Fruit fly (Drosophila melanogaster) whole organism, adult: Measurements from ENCODE around the gene CG1896.

ENCODE experiments used
- CG11617 ChIP-seq: fragments of 200-800 bp; sonication (Bioruptor generic); optimal IDR thresholded peaks from 2 replicates; lab custom pipeline; 2017; ENCODE audit warnings: mild to moderate bottlenecking, missing biosample characterization, missing genetic modification reagents, missing genetic modification characterization
- CG12768 ChIP-seq: fragments of 200-800 bp; sonication (Bioruptor generic); optimal IDR thresholded peaks from 2 replicates; lab custom pipeline; 2017; ENCODE audit warnings: missing biosample characterization, missing genetic modification characterization, mild to moderate bottlenecking, moderate library complexity, missing genetic modification reagents
- CG14711 ChIP-seq: fragments of 200-800 bp; sonication (Bioruptor generic); optimal IDR thresholded peaks from 2 replicates; lab custom pipeline; 2018; ENCODE audit warnings: missing biosample characterization, mild to moderate bottlenecking, missing genetic modification characterization, moderate library complexity
- CG1620 ChIP-seq: fragments of 200-800 bp; sonication (Bioruptor generic); optimal IDR thresholded peaks from 2 replicates; lab custom pipeline; 2016; ENCODE audit warnings: missing biosample characterization, missing genetic modification characterization
- CG33017 ChIP-seq: fragments of 200-800 bp; sonication (Bioruptor generic); optimal IDR thresholded peaks from 2 replicates; lab custom pipeline; 2018; ENCODE audit warnings: missing biosample characterization, mild to moderate bottlenecking, missing genetic modification characterization, moderate library complexity
- CG5204 ChIP-seq: fragments of 200-800 bp; sonication (Bioruptor generic); optimal IDR thresholded peaks from 2 replicates; lab custom pipeline; 2016; ENCODE audit warnings: missing biosample characterization, missing genetic modification characterization
- CG7045 ChIP-seq: fragments of 200-800 bp; sonication (Bioruptor generic); optimal IDR thresholded peaks from 2 replicates; lab custom pipeline; 2017; ENCODE audit warnings: missing biosample characterization, mild to moderate bottlenecking, missing genetic modification characterization
- CG7101 ChIP-seq: fragments of 200-800 bp; sonication (Bioruptor generic); optimal IDR thresholded peaks from 2 replicates; lab custom pipeline; 2018; ENCODE audit warnings: missing biosample characterization, mild to moderate bottlenecking, missing genetic modification characterization, moderate library complexity
- Clk ChIP-seq: fragments of 200-800 bp; sonication (Bioruptor generic); optimal IDR thresholded peaks from 2 replicates; lab custom pipeline; 2017; ENCODE audit warnings: missing biosample characterization, missing genetic modification characterization
- Crg-1 ChIP-seq: fragments of 200-800 bp; sonication (Bioruptor generic); optimal IDR thresholded peaks from 2 replicates; lab custom pipeline; 2016; ENCODE audit warnings: missing biosample characterization, missing genetic modification characterization
- Hr96 ChIP-seq: fragments of 200-800 bp; sonication (Bioruptor generic); optimal IDR thresholded peaks from 2 replicates; lab custom pipeline; 2016; ENCODE audit warnings: missing biosample characterization, missing genetic modification characterization
- Mnt ChIP-seq: fragments of 200-800 bp; sonication (Bioruptor generic); optimal IDR thresholded peaks from 2 replicates; lab custom pipeline; 2016; ENCODE audit warnings: missing biosample characterization, mild to moderate bottlenecking, missing genetic modification characterization
- bab1 ChIP-seq: fragments of 200-800 bp; sonication (Bioruptor generic); optimal IDR thresholded peaks from 3 replicates; lab custom pipeline; 2019; ENCODE audit warnings: missing biosample characterization, mild to moderate bottlenecking, missing genetic modification characterization, moderate library complexity
- cic ChIP-seq: fragments of 200-800 bp; sonication (Bioruptor generic); optimal IDR thresholded peaks from 2 replicates; lab custom pipeline; 2017; ENCODE audit warnings: missing biosample characterization, mild to moderate bottlenecking, missing genetic modification characterization, moderate library complexity
- cnc ChIP-seq, 2 experiments: fragments of >200 bp; optimal IDR thresholded peaks; 2 replicates each; lab custom pipeline; 2017
- kay ChIP-seq: fragments of 200-800 bp; sonication (Bioruptor generic); peaks from one replicate; lab custom pipeline; 2016; ENCODE audit warnings: missing biosample characterization, missing genetic modification characterization, borderline replicate concordance
- ovo ChIP-seq: fragments of 200-800 bp; sonication (Bioruptor generic); optimal IDR thresholded peaks from 2 replicates; lab custom pipeline; 2016; ENCODE audit warnings: missing biosample characterization, missing genetic modification characterization
- pad ChIP-seq: fragments of 200-800 bp; sonication (Bioruptor generic); optimal IDR thresholded peaks from 3 replicates; lab custom pipeline; 2017; ENCODE audit warnings: missing biosample characterization, missing genetic modification characterization, mild to moderate bottlenecking, moderate library complexity, missing genetic modification reagents
- tj ChIP-seq: fragments of 200-800 bp; sonication (Bioruptor generic); optimal IDR thresholded peaks from 3 replicates; lab custom pipeline; 2017; ENCODE audit warnings: missing biosample characterization, mild to moderate bottlenecking, missing genetic modification characterization, moderate library complexity
- toe ChIP-seq: fragments of 200-800 bp; sonication (Bioruptor generic); optimal IDR thresholded peaks from 2 replicates; lab custom pipeline; 2016; ENCODE audit warnings: missing biosample characterization, missing genetic modification characterization

CG1896 gene

DNA sequence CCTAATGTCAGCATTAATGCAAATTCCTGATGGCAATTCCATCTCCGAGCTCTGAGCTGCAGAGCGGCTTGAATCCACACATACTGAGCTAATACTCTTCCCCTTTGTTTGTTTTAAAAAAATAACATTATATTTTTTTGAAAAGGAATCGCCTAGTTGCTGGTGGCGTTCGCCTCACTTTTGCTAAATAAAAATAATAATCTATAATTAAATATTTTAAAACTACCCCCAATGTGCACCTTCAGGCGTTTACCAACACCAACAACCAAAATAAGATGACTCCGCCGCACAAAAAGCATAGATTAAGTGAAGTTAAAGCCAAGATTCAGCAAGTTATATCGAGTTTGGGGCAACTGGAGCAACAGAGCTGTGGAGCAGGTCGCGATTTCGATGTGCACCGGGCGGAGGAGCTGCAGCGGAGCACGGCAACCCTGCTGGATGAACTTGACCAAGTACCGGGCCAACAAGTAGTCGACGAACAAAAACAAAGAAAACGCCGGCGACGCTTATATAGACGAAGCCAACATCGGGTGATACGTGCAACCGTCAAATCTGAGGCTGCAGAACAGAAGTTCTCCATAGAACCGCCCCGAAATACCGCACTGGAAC lies at the start of gene CG1896:
CG1896 (plus strand) TSS at position 239 of the 609 bp plus-strand sequence.
- TF ChIP-seq CG12768 (GFP tag; lab: Kevin White, UChicago), result peak; percentile 61
- peak; percentile 49 for TF ChIP-seq bab1 (GFP tag; lab: Kevin White, UChicago)
- TF ChIP-seq tj (GFP tag; lab: Kevin White, UChicago), result no peak
- peak; percentile 19 for TF ChIP-seq CG7045 (GFP tag; lab: Kevin White, UChicago)
- no peak for TF ChIP-seq kay (GFP tag; lab: Kevin White, UChicago)
- no peak for TF ChIP-seq cic (GFP tag; lab: Kevin White, UChicago)
- no peak for TF ChIP-seq cnc (optimal IDR thresholded peaks at IDR 0.05; lab: Kevin White, UChicago)
- peak; percentile 30 for TF ChIP-seq CG11617 (GFP tag; lab: Kevin White, UChicago)
- peak; percentile 22 for TF ChIP-seq CG33017 (tag; lab: Kevin White, UChicago)
- peak; percentile 41 for TF ChIP-seq Mnt (GFP tag; lab: Kevin White, UChicago)
- TF ChIP-seq ovo (GFP tag; lab: Kevin White, UChicago), result no peak
- no peak for TF ChIP-seq CG5204 (GFP tag; lab: Kevin White, UChicago)
- TF ChIP-seq CG7101 (tag; lab: Kevin White, UChicago), result peak; percentile 60
- TF ChIP-seq pad (GFP tag; lab: Kevin White, UChicago), result no peak
- peak; percentile 84 for TF ChIP-seq CG14711 (tag; lab: Kevin White, UChicago)
- TF ChIP-seq Hr96 (GFP tag; lab: Kevin White, UChicago), result no peak
- TF ChIP-seq CG1620 (GFP tag; lab: Kevin White, UChicago), result peak; percentile 26
- peak; percentile 51 for TF ChIP-seq toe
- TF ChIP-seq Crg-1 (GFP tag; lab: Kevin White, UChicago), result peak; percentile 9
- no peak for TF ChIP-seq Clk (GFP tag; lab: Kevin White, UChicago)

DNA sequence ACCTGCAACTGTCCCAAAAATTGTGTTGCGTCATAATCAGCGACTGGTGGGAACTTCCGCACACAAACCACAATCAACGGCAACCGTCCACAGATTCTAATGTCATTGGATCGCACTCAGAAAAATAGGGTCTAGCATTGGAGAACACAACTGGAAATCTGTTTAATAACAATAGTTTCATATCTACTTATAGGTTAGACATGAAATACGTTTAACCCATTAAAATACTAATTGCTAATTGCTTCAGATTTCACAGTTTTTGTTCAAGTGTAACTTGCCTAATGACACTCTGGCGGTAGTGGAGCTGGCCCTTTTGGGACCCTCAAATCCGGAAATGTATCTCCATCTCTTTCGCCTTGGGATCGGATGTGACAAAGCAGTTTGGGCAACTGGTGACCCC lies 47.4 kb upstream of the CG1896 start:
- TF ChIP-seq Crg-1 (GFP tag; lab: Kevin White, UChicago) (no peak), tj (GFP tag; lab: Kevin White, UChicago) (no peak), ovo (GFP tag; lab: Kevin White, UChicago) (no peak), CG11617 (GFP tag; lab: Kevin White, UChicago) (no peak), toe (no peak), CG14711 (tag; lab: Kevin White, UChicago) (no peak), Mnt (GFP tag; lab: Kevin White, UChicago) (no peak), pad (GFP tag; lab: Kevin White, UChicago) (no peak)

DNA sequence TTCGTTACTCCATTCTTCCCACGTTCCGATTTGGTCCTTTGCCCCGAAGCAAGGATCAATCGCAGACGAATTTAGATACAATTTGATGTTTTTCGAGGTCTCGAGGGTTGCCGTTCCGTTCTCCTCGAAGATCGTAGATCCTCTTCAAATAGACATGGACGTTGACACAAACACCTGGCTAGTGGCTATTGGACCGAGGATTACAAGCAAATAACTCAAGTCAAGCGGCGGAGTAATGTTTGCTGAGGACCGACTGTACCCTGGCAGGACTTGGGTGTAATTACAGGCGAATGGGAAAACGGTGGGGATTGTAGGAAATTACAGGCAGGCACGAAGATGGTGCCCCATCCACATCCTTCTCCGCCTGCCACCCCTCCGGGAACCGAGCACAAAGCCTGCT lies 46.5 kb upstream of the CG1896 start:
- TF ChIP-seq ovo (GFP tag; lab: Kevin White, UChicago), result no peak
- no peak for TF ChIP-seq CG11617 (GFP tag; lab: Kevin White, UChicago)
- no peak for TF ChIP-seq CG7101 (tag; lab: Kevin White, UChicago)
- no peak for TF ChIP-seq CG33017 (tag; lab: Kevin White, UChicago)
- TF ChIP-seq CG14711 (tag; lab: Kevin White, UChicago), result no peak
- no peak for TF ChIP-seq cic (GFP tag; lab: Kevin White, UChicago)
- no peak for TF ChIP-seq CG12768 (GFP tag; lab: Kevin White, UChicago)
- TF ChIP-seq Hr96 (GFP tag; lab: Kevin White, UChicago), result no peak
- no peak for TF ChIP-seq Clk (GFP tag; lab: Kevin White, UChicago)

DNA sequence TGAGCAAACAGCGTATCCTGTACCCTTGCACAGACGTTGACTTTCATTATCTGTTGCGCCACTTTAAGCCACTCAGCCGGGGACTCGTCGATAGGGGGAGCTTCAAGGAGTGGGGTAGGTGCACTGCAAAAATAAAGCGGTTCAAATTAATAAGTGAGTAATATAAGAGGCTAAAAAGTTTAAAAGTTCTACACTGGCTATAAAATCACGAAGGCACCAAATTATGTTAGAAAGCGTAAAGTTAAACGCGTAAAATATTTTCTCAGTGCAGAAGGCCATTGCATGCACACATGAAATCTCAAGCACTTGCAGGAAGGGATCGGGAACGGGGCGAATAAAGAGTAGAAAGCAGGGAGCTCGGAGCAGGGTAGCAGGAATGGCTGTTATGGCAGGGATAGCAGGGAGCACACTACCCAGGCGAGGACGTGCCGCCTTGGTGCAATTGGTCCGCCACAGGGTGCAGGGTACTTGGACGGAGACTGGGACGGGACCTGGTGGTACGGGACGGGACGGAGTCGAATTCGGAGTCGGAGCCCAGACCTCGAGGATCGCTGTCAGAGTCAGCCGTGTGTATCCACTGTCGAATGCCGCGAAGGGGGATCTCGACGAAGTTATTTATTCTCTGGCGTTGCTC lies 45.8 kb upstream of the CG1896 start:
- TF ChIP-seq Clk (GFP tag; lab: Kevin White, UChicago) (no peak), CG7045 (GFP tag; lab: Kevin White, UChicago) (no peak), cnc (optimal IDR thresholded peaks at IDR 0.05; lab: Kevin White, UChicago) (no peak), Crg-1 (GFP tag; lab: Kevin White, UChicago) (no peak), toe (no peak), CG1620 (GFP tag; lab: Kevin White, UChicago) (no peak), bab1 (GFP tag; lab: Kevin White, UChicago) (no peak), CG5204 (GFP tag; lab: Kevin White, UChicago) (no peak), kay (GFP tag; lab: Kevin White, UChicago) (no peak), ovo (GFP tag; lab: Kevin White, UChicago) (no peak), Mnt (GFP tag; lab: Kevin White, UChicago) (no peak), cic (GFP tag; lab: Kevin White, UChicago) (no peak), CG12768 (GFP tag; lab: Kevin White, UChicago) (no peak), CG33017 (tag; lab: Kevin White, UChicago) (no peak)

DNA sequence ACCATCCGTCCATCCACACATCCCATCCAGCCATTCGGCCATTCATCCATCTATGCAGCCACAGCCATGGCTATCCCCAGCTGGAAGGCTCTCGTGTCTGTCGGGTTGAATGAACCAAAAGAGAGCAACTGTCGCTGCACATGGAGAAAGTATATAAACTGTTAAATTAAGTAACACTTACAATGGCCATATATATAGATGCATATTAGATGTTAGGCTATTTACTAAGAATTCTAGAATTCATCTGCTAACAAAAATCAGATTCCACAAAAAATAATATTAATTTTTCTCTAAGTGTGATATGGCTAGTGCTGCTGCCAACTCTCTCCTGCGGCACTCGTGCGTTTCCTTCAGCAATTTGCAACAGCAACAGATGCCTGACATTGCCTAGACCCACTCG lies 43.9 kb upstream of the CG1896 start:
- TF ChIP-seq kay (GFP tag; lab: Kevin White, UChicago) (no peak), CG7101 (tag; lab: Kevin White, UChicago) (no peak), Crg-1 (GFP tag; lab: Kevin White, UChicago) (no peak), CG5204 (GFP tag; lab: Kevin White, UChicago) (no peak), pad (GFP tag; lab: Kevin White, UChicago) (no peak), CG1620 (GFP tag; lab: Kevin White, UChicago) (no peak), toe (no peak), CG33017 (tag; lab: Kevin White, UChicago) (no peak), Hr96 (GFP tag; lab: Kevin White, UChicago) (no peak), CG7045 (GFP tag; lab: Kevin White, UChicago) (no peak)
